Worm (Caenorhabditis elegans) whole organism, L3 larva: ENCODE results near the gene mpk-2.

Experiments used
- R02D3.7 ChIP-seq: fragments of 150-350 bp; optimal IDR thresholded peaks from 2 replicates; lab custom pipeline; 2014; ENCODE audit warnings: missing biosample characterization, missing genetic modification characterization
- ZK546.5 ChIP-seq: sonication (generic microtip); optimal IDR thresholded peaks from 2 replicates; lab custom pipeline; 2017; ENCODE audit warnings: missing biosample characterization, missing genetic modification characterization
- aly-2 ChIP-seq: fragments of 150-350 bp; optimal IDR thresholded peaks from 2 replicates; lab custom pipeline; 2014; ENCODE audit warnings: missing biosample characterization, missing genetic modification characterization
- ceh-16 ChIP-seq: sonication (generic microtip); optimal IDR thresholded peaks from 2 replicates; lab custom pipeline; 2017; ENCODE audit warnings: missing biosample characterization, missing genetic modification characterization
- ceh-28 ChIP-seq: fragments of 150-350 bp; optimal IDR thresholded peaks from 2 replicates; lab custom pipeline; 2014; ENCODE audit warnings: missing biosample characterization, missing genetic modification reagents, missing genetic modification characterization
- ceh-82 ChIP-seq: fragments of 150-350 bp; optimal IDR thresholded peaks from 2 replicates; lab custom pipeline; 2014; ENCODE audit warnings: missing biosample characterization, missing genetic modification characterization
- ceh-9 ChIP-seq: sonication (generic microtip); optimal IDR thresholded peaks from 2 replicates; lab custom pipeline; 2018; ENCODE audit warnings: missing biosample characterization, missing genetic modification characterization
- daf-12 ChIP-seq: fragments of 150-350 bp; optimal IDR thresholded peaks from 2 replicates; lab custom pipeline; 2014; ENCODE audit warnings: missing biosample characterization, missing genetic modification reagents, missing genetic modification characterization
- egl-27 ChIP-seq: sonication (generic microtip); optimal IDR thresholded peaks from 4 replicates; lab custom pipeline; 2017; ENCODE audit warnings: missing biosample characterization, missing genetic modification reagents, missing genetic modification characterization
- egl-5 ChIP-seq: fragments of 150-350 bp; optimal IDR thresholded peaks from 2 replicates; lab custom pipeline; 2017; ENCODE audit warnings: missing biosample characterization, missing genetic modification reagents, missing genetic modification characterization, inconsistent platforms
- elt-1 ChIP-seq: fragments of 150-350 bp; optimal IDR thresholded peaks from 2 replicates; lab custom pipeline; 2014; ENCODE audit warnings: missing biosample characterization, missing genetic modification characterization
- elt-2 ChIP-seq: sonication (generic microtip); optimal IDR thresholded peaks from 2 replicates; lab custom pipeline; 2016; ENCODE audit warnings: missing genetic modification reagents, mild to moderate bottlenecking, missing genetic modification characterization, missing compliant biosample characterization
- elt-3 ChIP-seq, 3 experiments: fragments of 150-350 bp in 1 of 3; sonication (generic microtip) in 2 of 3; optimal IDR thresholded peaks; 2 replicates in 2 of 3; 4 replicates in 1 of 3; lab custom pipeline; 2014 to 2017; ENCODE audit warnings: missing biosample characterization in 3 of 3, missing genetic modification characterization in 3 of 3
- eor-1 ChIP-seq, 2 experiments: fragments of 150-350 bp; optimal IDR thresholded peaks; 2 replicates each; lab custom pipeline; 2014 to 2018; ENCODE audit warnings: missing biosample characterization in 2 of 2, missing genetic modification characterization in 2 of 2
- fos-1 ChIP-seq: fragments of 150-350 bp; optimal IDR thresholded peaks from 2 replicates; lab custom pipeline; 2014; ENCODE audit warnings: missing biosample characterization, missing genetic modification characterization
- jun-1 ChIP-seq: fragments of 150-350 bp; optimal IDR thresholded peaks from 2 replicates; lab custom pipeline; 2014; ENCODE audit warnings: missing biosample characterization, missing genetic modification reagents, missing genetic modification characterization
- lin-15B ChIP-seq: fragments of 150-350 bp; optimal IDR thresholded peaks from 2 replicates; lab custom pipeline; 2014; ENCODE audit warnings: missing biosample characterization, missing genetic modification characterization
- lin-39 ChIP-seq: fragments of 150-350 bp; optimal IDR thresholded peaks from 2 replicates; lab custom pipeline; 2018; ENCODE audit warnings: missing biosample characterization, missing genetic modification reagents, missing genetic modification characterization
- mml-1 ChIP-seq: fragments of 150-350 bp; sonication (generic microtip); optimal IDR thresholded peaks from 3 replicates; lab custom pipeline; 2014; ENCODE audit warnings: missing biosample characterization, missing genetic modification characterization
- nfya-1 ChIP-seq: sonication (generic microtip); optimal IDR thresholded peaks from 2 replicates; lab custom pipeline; 2017; ENCODE audit warnings: missing genetic modification characterization, mild to moderate bottlenecking, missing compliant biosample characterization, antibody characterized with exemption, moderate library complexity; ENCODE audit not compliant: insufficient read depth
- nhr-11 ChIP-seq: fragments of 150-350 bp; optimal IDR thresholded peaks from 2 replicates; lab custom pipeline; 2014; ENCODE audit warnings: missing biosample characterization, missing genetic modification characterization
- nhr-25 ChIP-seq: sonication (generic microtip); optimal IDR thresholded peaks from 2 replicates; lab custom pipeline; 2017; ENCODE audit warnings: missing biosample characterization, missing genetic modification characterization
- nhr-28 ChIP-seq: fragments of 150-350 bp; optimal IDR thresholded peaks from 2 replicates; lab custom pipeline; 2014; ENCODE audit warnings: missing biosample characterization, missing genetic modification characterization
- nhr-76 ChIP-seq: fragments of 150-350 bp; sonication (generic microtip); optimal IDR thresholded peaks from 5 replicates; lab custom pipeline; 2014; ENCODE audit warnings: missing biosample characterization, missing genetic modification characterization
- nhr-77 ChIP-seq: fragments of 150-350 bp; optimal IDR thresholded peaks from 2 replicates; lab custom pipeline; 2014; ENCODE audit warnings: missing biosample characterization, missing genetic modification characterization
- pha-4 ChIP-seq: fragments of 150-350 bp; optimal IDR thresholded peaks from 2 replicates; lab custom pipeline; 2014; ENCODE audit warnings: missing biosample characterization, missing genetic modification reagents, missing genetic modification characterization
- snpc-4 ChIP-seq: fragments of 150-350 bp; optimal IDR thresholded peaks from 2 replicates; lab custom pipeline; 2014; ENCODE audit warnings: missing biosample characterization, missing genetic modification characterization
- tbx-2 ChIP-seq: sonication (generic microtip); optimal IDR thresholded peaks from 2 replicates; lab custom pipeline; 2016; ENCODE audit warnings: mild to moderate bottlenecking, missing genetic modification characterization, missing compliant biosample characterization
- unc-62 ChIP-seq: fragments of 150-350 bp; sonication (generic microtip); optimal IDR thresholded peaks from 4 replicates; lab custom pipeline; 2014; ENCODE audit warnings: missing biosample characterization, missing genetic modification reagents, missing genetic modification characterization
- zag-1 ChIP-seq: fragments of 150-350 bp; optimal IDR thresholded peaks from 2 replicates; lab custom pipeline; 2014; ENCODE audit warnings: missing biosample characterization, missing genetic modification characterization

The mpk-2 gene

DNA sequence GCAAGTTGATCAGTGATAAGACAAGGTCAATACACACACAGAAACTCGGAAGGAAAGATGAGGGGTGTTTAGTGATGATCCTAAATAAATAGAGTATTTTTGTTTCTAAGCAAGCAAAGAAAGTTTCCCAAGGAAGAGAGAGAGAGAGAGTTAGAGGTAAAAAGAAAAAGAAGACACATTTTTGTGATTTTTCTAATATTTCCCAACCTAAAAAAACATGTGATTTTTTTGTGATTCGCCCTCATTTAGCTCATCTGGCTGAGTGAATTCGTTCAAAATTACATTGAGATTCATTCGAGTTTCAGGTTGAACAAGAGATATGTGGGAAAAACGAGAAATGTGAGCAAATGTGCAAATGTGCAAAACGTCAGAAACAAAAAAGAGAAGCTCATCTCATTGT, 46.9 kb downstream of the mpk-2 start, which contains the start of gene srb-16:
Gene srb-16, minus strand, starts transcription at position 101 of the 400 bp plus-strand sequence.
- no peak for TF ChIP-seq lin-39 (tag; lab: Kevin White, UChicago)
- TF ChIP-seq R02D3.7 = no peak
- no peak for TF ChIP-seq pha-4 (tag; lab: Kevin White, UChicago)
- no peak for TF ChIP-seq ZK546.5 (tag; lab: Kevin White, UChicago)
- no peak for TF ChIP-seq fos-1 (tag; lab: Kevin White, UChicago)
- no peak for TF ChIP-seq nhr-77
- TF ChIP-seq snpc-4 (tag; lab: Kevin White, UChicago) = no peak
- no peak for TF ChIP-seq elt-2 (tag; lab: Kevin White, UChicago)
- no peak for TF ChIP-seq mml-1
- no peak for TF ChIP-seq nhr-28 (tag; lab: Kevin White, UChicago)

DNA sequence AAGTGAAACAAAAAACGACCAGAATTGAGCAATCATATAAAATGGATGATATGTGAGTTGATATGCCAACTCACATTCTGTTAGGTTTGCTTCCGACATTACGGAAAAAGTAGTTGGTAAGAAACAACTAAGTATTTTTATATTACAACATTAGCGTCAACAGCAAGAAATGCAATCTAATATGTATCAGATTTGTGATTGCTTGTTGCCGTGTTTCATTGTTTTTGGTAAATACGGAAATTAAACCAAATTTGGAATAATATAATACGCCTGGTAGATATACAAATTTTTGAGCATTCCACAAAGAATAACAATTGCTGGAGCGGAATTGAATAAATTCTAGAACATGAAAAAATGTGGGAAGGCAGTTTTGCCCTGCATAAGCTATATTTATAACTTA, 50.6 kb downstream of the mpk-2 start, which contains the start of gene srb-12:
Gene srb-12, minus strand, starts transcription at position 101 of the 400 bp plus-strand sequence.
- no peak for TF ChIP-seq pha-4 (tag; lab: Kevin White, UChicago)
- no peak for TF ChIP-seq daf-12 (tag; lab: Kevin White, UChicago)
- no peak for TF ChIP-seq eor-1 (tag; optimal IDR thresholded peaks at IDR 0.05; lab: Kevin White, UChicago)
- TF ChIP-seq unc-62 = no peak
- no peak for TF ChIP-seq lin-39 (tag; lab: Kevin White, UChicago)
- TF ChIP-seq jun-1 (tag; lab: Kevin White, UChicago) = no peak
- TF ChIP-seq aly-2 (tag; lab: Kevin White, UChicago) = no peak
- TF ChIP-seq ceh-28 = no peak
- no peak for TF ChIP-seq ceh-9 (tag; lab: Kevin White, UChicago)
- no peak for TF ChIP-seq lin-15B
- no peak for TF ChIP-seq nfya-1 (tag; lab: Kevin White, UChicago)
- no peak for TF ChIP-seq nhr-25 (tag; lab: Kevin White, UChicago)

DNA sequence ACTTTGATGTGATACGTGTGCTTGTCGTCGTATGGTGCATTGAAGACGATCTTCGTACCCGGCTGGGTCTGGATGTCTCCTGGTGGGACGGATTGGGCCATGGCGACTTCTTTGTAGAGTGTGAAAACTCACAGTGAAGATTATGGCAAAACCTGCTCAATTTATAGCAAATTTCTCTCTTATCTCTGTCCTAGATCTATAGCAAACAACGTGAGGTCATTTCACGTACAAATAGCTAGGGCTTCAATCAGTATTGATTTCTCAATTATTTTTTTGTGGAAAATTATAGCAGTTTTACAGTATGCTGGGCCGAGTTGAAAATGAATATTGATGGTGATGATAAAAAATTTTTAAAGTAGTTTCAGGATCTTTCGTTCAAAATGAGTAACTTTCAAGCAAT, 53.1 kb downstream of the mpk-2 start, which contains the start of gene msp-45:
Gene msp-45, minus strand, starts transcription at position 101 of the 400 bp plus-strand sequence.
- TF ChIP-seq elt-1 (no peak), elt-3 (tag; optimal IDR thresholded peaks at IDR 0.05; lab: Kevin White, UChicago) (no peak), egl-27 (tag; lab: Kevin White, UChicago) (no peak), nhr-76 (tag; lab: Kevin White, UChicago) (no peak), daf-12 (tag; lab: Kevin White, UChicago) (no peak), tbx-2 (tag; lab: Kevin White, UChicago) (no peak)

DNA sequence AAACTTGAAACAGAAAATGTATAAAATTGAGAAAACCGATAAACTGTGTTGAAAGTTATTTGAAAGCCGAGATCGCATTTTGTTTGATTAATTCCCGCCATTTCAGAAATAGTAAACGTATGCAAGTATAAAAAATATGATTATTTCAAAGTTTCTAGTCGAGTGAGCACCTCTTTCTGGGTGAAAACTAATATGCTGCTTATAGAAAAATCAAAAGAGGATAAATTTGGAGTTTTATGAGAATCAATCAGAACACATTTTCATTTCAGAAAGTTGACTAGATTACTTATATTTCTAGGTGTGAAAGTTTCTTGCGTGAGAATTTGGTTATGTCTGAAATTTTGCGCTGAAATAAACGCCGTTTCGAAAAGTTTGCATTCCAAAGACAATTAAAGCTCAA, 53.6 kb downstream of the mpk-2 start, which contains the start of gene srb-13:
Gene srb-13, minus strand, starts transcription at position 101 of the 400 bp plus-strand sequence.
- TF ChIP-seq zag-1 (tag; lab: Kevin White, UChicago) (no peak), pha-4 (tag; lab: Kevin White, UChicago) (no peak), nhr-76 (tag; lab: Kevin White, UChicago) (no peak), nhr-77 (no peak), nhr-11 (tag; lab: Kevin White, UChicago) (no peak), ceh-82 (tag; lab: Kevin White, UChicago) (no peak), ZK546.5 (tag; lab: Kevin White, UChicago) (no peak), ceh-16 (tag; lab: Kevin White, UChicago) (no peak), tbx-2 (tag; lab: Kevin White, UChicago) (no peak), R02D3.7 (no peak), egl-5 (tag; lab: Kevin White, UChicago) (no peak), eor-1 (tag; optimal IDR thresholded peaks at IDR 0.05; lab: Kevin White, UChicago) (no peak)
